Worm (Caenorhabditis elegans): ENCODE data around the gene dylt-3.

- TF ChIP-seq nhr-77 (tag; optimal IDR thresholded peaks at IDR 0.05): no peak
- no peak for TF ChIP-seq nhr-23 (tag; optimal IDR thresholded peaks at IDR 0.05)
- no peak for TF ChIP-seq ztf-11 (tag; optimal IDR thresholded peaks at IDR 0.05)
- TF ChIP-seq unc-62 (GFP tag; optimal IDR thresholded peaks at IDR 0.05): no peak
- TF ChIP-seq lin-13 (GFP tag; optimal IDR thresholded peaks at IDR 0.05): no peak
- TF ChIP-seq nhr-12 (tag; optimal IDR thresholded peaks at IDR 0.05): no peak
- TF ChIP-seq nhr-11 (tag; optimal IDR thresholded peaks at IDR 0.05): no peak
- TF ChIP-seq zag-1 (tag; optimal IDR thresholded peaks at IDR 0.05): no peak
- no peak for TF ChIP-seq R02D3.7 (tag; optimal IDR thresholded peaks at IDR 0.05)
- TF ChIP-seq skn-1 (tag; optimal IDR thresholded peaks at IDR 0.05): no peak
- TF ChIP-seq ama-1 (optimal IDR thresholded peaks at IDR 0.05): no peak
- no peak for TF ChIP-seq mab-5 (tag; optimal IDR thresholded peaks at IDR 0.05)
Observed at ce11 chrII:8224623-8225022, 43.1 kb downstream of the dylt-3 start.
